Fruit fly (Drosophila melanogaster): ENCODE measurements around the gene ND-ASHI.

Gene ND-ASHI

DNA sequence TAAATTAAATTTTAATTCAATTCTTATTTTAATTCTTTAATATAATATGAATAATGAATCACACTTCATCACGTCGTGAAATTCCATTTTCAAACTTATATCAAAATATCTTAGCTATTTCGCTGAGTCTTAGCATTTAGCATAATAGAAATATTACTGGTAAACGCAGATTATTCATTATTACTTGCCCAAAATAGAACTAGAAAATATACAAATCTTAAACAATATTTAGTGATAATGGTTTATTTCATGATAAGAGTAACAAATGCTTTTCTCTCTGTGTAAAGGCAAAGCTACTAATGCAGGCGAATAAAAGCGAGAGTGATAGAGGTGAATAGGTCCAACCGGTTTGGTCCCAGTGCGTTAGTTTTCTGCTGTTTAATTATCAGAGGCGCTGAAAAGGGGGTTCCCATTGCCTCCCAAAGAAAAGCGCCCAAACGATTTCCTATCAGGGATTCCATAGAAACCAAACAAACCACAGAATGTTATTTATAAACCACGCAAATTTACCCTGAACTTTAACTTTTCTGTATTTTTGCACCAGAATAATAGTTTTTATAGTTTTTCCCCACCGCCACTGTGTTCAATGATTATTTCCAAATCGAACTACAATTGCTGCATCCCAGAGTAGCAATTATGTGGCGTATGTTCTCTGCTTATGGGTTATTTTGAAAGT lies 15.9 kb downstream of the ND-ASHI start (continued):
- TF ChIP-seq psq (GFP tag; optimal IDR thresholded peaks at IDR 0.05) = no peak
- TF ChIP-seq Myb (GFP tag; optimal IDR thresholded peaks at IDR 0.05) = no peak
- 0 out of 2 replicates have a peak, but pooled peaks have one; percentile 19 for TF ChIP-seq CG4404 (GFP tag; IDR thresholded peaks at IDR 0.05)
- TF ChIP-seq Dp (GFP tag; optimal IDR thresholded peaks at IDR 0.05) = no peak
- TF ChIP-seq gfzf (GFP tag; optimal IDR thresholded peaks at IDR 0.05) = no peak
- TF ChIP-seq CG6272 (GFP tag; IDR thresholded peaks at IDR 0.05) = no peak
- peak; percentile 22 for TF ChIP-seq CG10654 (GFP tag; optimal IDR thresholded peaks at IDR 0.05)
- peak; percentile 21 for TF ChIP-seq bcd (GFP tag; optimal IDR thresholded peaks at IDR 0.05)
- no peak for TF ChIP-seq HHEX (GFP tag; optimal IDR thresholded peaks at IDR 0.05)
- no peak for TF ChIP-seq cas (GFP tag; IDR thresholded peaks at IDR 0.05)
- no peak for TF ChIP-seq ab (GFP tag; optimal IDR thresholded peaks at IDR 0.05)
- no peak for TF ChIP-seq cato (GFP tag; optimal IDR thresholded peaks at IDR 0.05; ENCODE audit: borderline replicate concordance)
- peak; percentile 55 for TF ChIP-seq Meics (GFP tag; optimal IDR thresholded peaks at IDR 0.05)
- no peak for TF ChIP-seq Lhr (GFP tag; optimal IDR thresholded peaks at IDR 0.05)
- TF ChIP-seq CG18764 (GFP tag; optimal IDR thresholded peaks at IDR 0.05) = no peak
- peak; percentile 12 for TF ChIP-seq HLH54F (GFP tag; optimal IDR thresholded peaks at IDR 0.05)
- no peak for TF ChIP-seq D19B (GFP tag; optimal IDR thresholded peaks at IDR 0.05)
- no peak for TF ChIP-seq ac (GFP tag; optimal IDR thresholded peaks at IDR 0.05)
- TF ChIP-seq CG2129 (GFP tag; IDR thresholded peaks at IDR 0.05; ENCODE audit: partially characterized antibody) = no peak
- TF ChIP-seq oc (tag; optimal IDR thresholded peaks at IDR 0.05) = peak; percentile 9
- no peak for TF ChIP-seq pan (optimal IDR thresholded peaks at IDR 0.05)
- peak in 1 of 2 experiments; percentile 61 for TF ChIP-seq pan (GFP tag; optimal IDR thresholded peaks at IDR 0.05 in 1 of 2, IDR thresholded peaks at IDR 0.05 in 1 of 2)
- TF ChIP-seq CG15696 (tag; optimal IDR thresholded peaks at IDR 0.05) = no peak
- no peak for TF ChIP-seq Hand (GFP tag; optimal IDR thresholded peaks at IDR 0.05)
- no peak for TF ChIP-seq Neu2 (GFP tag; optimal IDR thresholded peaks at IDR 0.05; ENCODE audit: borderline replicate concordance)
- no peak for TF ChIP-seq ken (GFP tag; IDR thresholded peaks at IDR 0.05)
- peak; percentile 21 for TF ChIP-seq onecut (GFP tag; IDR thresholded peaks at IDR 0.05)
- TF ChIP-seq CG3995 (GFP tag; optimal IDR thresholded peaks at IDR 0.05) = no peak
- no peak for TF ChIP-seq Awh (GFP tag; IDR thresholded peaks at IDR 0.05)
- no peak for TF ChIP-seq ci (GFP tag; IDR thresholded peaks at IDR 0.05)
- TF ChIP-seq CG6765 (GFP tag; optimal IDR thresholded peaks at IDR 0.05) = no peak
- TF ChIP-seq CG10147 (GFP tag; optimal IDR thresholded peaks at IDR 0.05) = no peak
- TF ChIP-seq CG1024 (GFP tag; IDR thresholded peaks at IDR 0.05) = no peak
- TF ChIP-seq CG14667 (GFP tag; IDR thresholded peaks at IDR 0.05) = no peak
- TF ChIP-seq Ssrp (tag; optimal IDR thresholded peaks at IDR 0.05) = peak; percentile 68
- peak; percentile 24 for TF ChIP-seq shn (GFP tag; optimal IDR thresholded peaks at IDR 0.05)
- TF ChIP-seq mld (GFP tag; IDR thresholded peaks at IDR 0.05; ENCODE audit: partially characterized antibody) = no peak
- TF ChIP-seq CG8924 (tag; optimal IDR thresholded peaks at IDR 0.05) = no peak
- no peak for TF ChIP-seq Hmx (GFP tag; optimal IDR thresholded peaks at IDR 0.05)
- TF ChIP-seq Dref (GFP tag; IDR thresholded peaks at IDR 0.05) = no peak
- peak; percentile 19 for TF ChIP-seq CG9817 (tag; optimal IDR thresholded peaks at IDR 0.05)
- peak; percentile 27 for TF ChIP-seq pb (GFP tag; optimal IDR thresholded peaks at IDR 0.05)
- no peak for TF ChIP-seq z (GFP tag; IDR thresholded peaks at IDR 0.05)
- TF ChIP-seq ssp (GFP tag; IDR thresholded peaks at IDR 0.05) = peak; percentile 40; the same call in 1 of the 2 replicates
- TF ChIP-seq repo (GFP tag; optimal IDR thresholded peaks at IDR 0.05) = no peak
- TF ChIP-seq B-H1 (GFP tag; IDR thresholded peaks at IDR 0.05) = no peak
- TF ChIP-seq Aef1 (GFP tag; IDR thresholded peaks at IDR 0.05) = peak; percentile 37; the same call in 1 of the 3 replicates
- TF ChIP-seq Xbp1 (GFP tag; optimal IDR thresholded peaks at IDR 0.05) = peak; percentile 49
- TF ChIP-seq tin (GFP tag; optimal IDR thresholded peaks at IDR 0.05) = peak; percentile 11
- TF ChIP-seq gt (GFP tag; IDR thresholded peaks at IDR 0.05) = no peak
- no peak for TF ChIP-seq CG17186 (GFP tag; optimal IDR thresholded peaks at IDR 0.05)

Data from whole organism, embryonic.